Fruit fly (Drosophila melanogaster) whole organism, embryonic: ENCODE measurements around the gene IscU.

ENCODE experiments used
- B-H1 ChIP-seq: fragments of 200-800 bp; sonication (Bioruptor generic); IDR thresholded peaks from 3 replicates; pipeline ENCODE4 v1.3.6; 2022; ENCODE audit warnings: missing biosample characterization, missing genetic modification characterization
- BtbVII ChIP-seq: fragments of 200-800 bp; sonication (Bioruptor generic); optimal IDR thresholded peaks from 3 replicates; lab custom pipeline; 2017; ENCODE audit warnings: missing biosample characterization, mild to moderate bottlenecking, missing genetic modification characterization
- CG1233 ChIP-seq: fragments of 200-800 bp; sonication (Bioruptor generic); optimal IDR thresholded peaks from 4 replicates; lab custom pipeline; 2018; ENCODE audit warnings: missing biosample characterization, mild to moderate bottlenecking, missing genetic modification characterization
- CG12659 ChIP-seq: fragments of 200-800 bp; sonication (Bioruptor generic); optimal IDR thresholded peaks from 3 replicates; lab custom pipeline; 2017; ENCODE audit warnings: mild to moderate bottlenecking, missing biosample characterization, missing genetic modification reagents, missing genetic modification characterization
- CG13123 ChIP-seq: fragments of 200-800 bp; sonication (Bioruptor generic); optimal IDR thresholded peaks from 2 replicates; lab custom pipeline; 2016; ENCODE audit warnings: missing biosample characterization, missing genetic modification characterization
- CG15073 ChIP-seq: fragments of 200-800 bp; sonication (Bioruptor generic); optimal IDR thresholded peaks from 2 replicates; lab custom pipeline; 2016; ENCODE audit warnings: missing biosample characterization, missing genetic modification characterization
- CG17802 ChIP-seq: fragments of 200-800 bp; sonication (Bioruptor generic); optimal IDR thresholded peaks from 2 replicates; lab custom pipeline; 2018; ENCODE audit warnings: missing biosample characterization, mild to moderate bottlenecking, missing genetic modification characterization, moderate library complexity
- CG30403 ChIP-seq: fragments of 200-800 bp; sonication (Bioruptor generic); optimal IDR thresholded peaks from 3 replicates; lab custom pipeline; 2016; ENCODE audit warnings: missing biosample characterization, missing genetic modification characterization
- CG32532 ChIP-seq: fragments of 200-800 bp; sonication (Bioruptor generic); IDR thresholded peaks from 2 replicates; pipeline ENCODE4 v1.3.6; 2022; ENCODE audit warnings: missing biosample characterization, missing genetic modification characterization
- CG5245 ChIP-seq: fragments of 200-800 bp; sonication (Bioruptor generic); optimal IDR thresholded peaks from 3 replicates; lab custom pipeline; 2016; ENCODE audit warnings: missing biosample characterization, missing genetic modification characterization
- CG6654 ChIP-seq: fragments of 200-800 bp; sonication (Bioruptor generic); optimal IDR thresholded peaks from 2 replicates; lab custom pipeline; 2017; ENCODE audit warnings: missing biosample characterization, mild to moderate bottlenecking, missing genetic modification characterization
- CG6854 ChIP-seq: fragments of 200-800 bp; sonication (Bioruptor generic); optimal IDR thresholded peaks from 3 replicates; lab custom pipeline; 2017; ENCODE audit warnings: missing biosample characterization, mild to moderate bottlenecking, missing genetic modification characterization
- CG7372 ChIP-seq: fragments of 200-800 bp; sonication (Bioruptor generic); IDR thresholded peaks from 2 replicates; pipeline ENCODE4 v1.3.6; 2022; ENCODE audit warnings: missing biosample characterization, missing genetic modification characterization
- CG8281 ChIP-seq: fragments of 200-800 bp; sonication (Bioruptor generic); optimal IDR thresholded peaks from 2 replicates; lab custom pipeline; 2018; ENCODE audit warnings: missing biosample characterization, mild to moderate bottlenecking, missing genetic modification characterization, moderate library complexity
- CG9727 ChIP-seq: fragments of 200-800 bp; sonication (Bioruptor generic); optimal IDR thresholded peaks from 3 replicates; lab custom pipeline; 2017; ENCODE audit warnings: missing biosample characterization, mild to moderate bottlenecking, missing genetic modification characterization
- Chrac-16 ChIP-seq: fragments of 200-800 bp; sonication (Bioruptor generic); optimal IDR thresholded peaks from 3 replicates; lab custom pipeline; 2016; ENCODE audit warnings: missing biosample characterization, missing genetic modification characterization
- D ChIP-seq, 2 experiments: fragments of 200-800 bp in 1 of 2; fragments of >200 bp in 1 of 2; sonication (Bioruptor generic) in 1 of 2; optimal IDR thresholded peaks; 2 replicates in 1 of 2; 3 replicates in 1 of 2; lab custom pipeline; 2017; ENCODE audit warnings: mild to moderate bottlenecking in 1 of 2, missing biosample characterization in 1 of 2, missing genetic modification characterization in 1 of 2, missing genetic modification reagents in 1 of 2
- Fer1 ChIP-seq: fragments of 200-800 bp; sonication (Bioruptor generic); optimal IDR thresholded peaks from 2 replicates; lab custom pipeline; 2017; ENCODE audit warnings: missing biosample characterization, mild to moderate bottlenecking, missing genetic modification characterization
- HLH3B ChIP-seq: fragments of 200-800 bp; sonication (Bioruptor generic); IDR thresholded peaks from 2 replicates; pipeline ENCODE4 v1.3.6; 2022; ENCODE audit warnings: missing biosample characterization, missing genetic modification characterization
- Kr ChIP-seq: fragments of 200-800 bp; sonication (Bioruptor generic); optimal IDR thresholded peaks from 2 replicates; lab custom pipeline; 2017; ENCODE audit warnings: missing biosample characterization, mild to moderate bottlenecking, missing genetic modification characterization
- ase ChIP-seq: fragments of 200-800 bp; sonication (Bioruptor generic); IDR thresholded peaks from 3 replicates; pipeline ENCODE4 v1.3.6; 2022; ENCODE audit warnings: missing biosample characterization, missing genetic modification characterization
- bsh ChIP-seq, 2 experiments: fragments of 200-800 bp; sonication (Bioruptor generic); optimal IDR thresholded peaks; 2 replicates each; lab custom pipeline; 2017 to 2018; ENCODE audit warnings: mild to moderate bottlenecking in 2 of 2, missing biosample characterization in 2 of 2, missing genetic modification characterization in 2 of 2, moderate library complexity in 1 of 2
- corto ChIP-seq: fragments of 200-800 bp; sonication (Bioruptor generic); optimal IDR thresholded peaks from 2 replicates; lab custom pipeline; 2016; ENCODE audit warnings: missing biosample characterization, mild to moderate bottlenecking, missing genetic modification characterization, moderate library complexity
- disco-r ChIP-seq: fragments of 200-800 bp; sonication (Bioruptor generic); optimal IDR thresholded peaks from 2 replicates; lab custom pipeline; 2016; ENCODE audit warnings: missing biosample characterization, missing genetic modification characterization
- dpn ChIP-seq, 2 experiments: fragments of 200-800 bp; sonication (Bioruptor generic); optimal IDR thresholded peaks; 3 replicates each; lab custom pipeline; 2016; ENCODE audit warnings: missing biosample characterization in 2 of 2, missing genetic modification characterization in 2 of 2
- ems ChIP-seq: fragments of 200-800 bp; sonication (Bioruptor generic); optimal IDR thresholded peaks from 3 replicates; lab custom pipeline; 2016; ENCODE audit warnings: missing biosample characterization, missing genetic modification characterization
- esg ChIP-seq: fragments of 200-800 bp; sonication (Bioruptor generic); conservative IDR thresholded peaks from 2 replicates; pipeline ENCODE4 v1.3.6; 2022; ENCODE audit warnings: missing biosample characterization, missing genetic modification characterization
- ewg ChIP-seq: fragments of 200-800 bp; sonication (Bioruptor generic); optimal IDR thresholded peaks from 3 replicates; lab custom pipeline; 2017; ENCODE audit warnings: mild to moderate bottlenecking, missing biosample characterization, missing genetic modification reagents, missing genetic modification characterization
- fd64A ChIP-seq: fragments of 200-800 bp; sonication (Bioruptor generic); optimal IDR thresholded peaks from 3 replicates; lab custom pipeline; 2018; ENCODE audit warnings: missing biosample characterization, mild to moderate bottlenecking, missing genetic modification characterization
- fd96Cb ChIP-seq: fragments of 200-800 bp; sonication (Bioruptor generic); optimal IDR thresholded peaks from 2 replicates; lab custom pipeline; 2018; ENCODE audit warnings: missing biosample characterization, mild to moderate bottlenecking, missing genetic modification characterization, moderate library complexity
- fru ChIP-seq: fragments of >200 bp; optimal IDR thresholded peaks from 2 replicates; lab custom pipeline; 2017
- hth ChIP-seq: fragments of >200 bp; optimal IDR thresholded peaks from 2 replicates; lab custom pipeline; 2017; ENCODE audit warnings: inconsistent platforms
- kni ChIP-seq: fragments of 200-800 bp; sonication (Bioruptor generic); optimal IDR thresholded peaks from 3 replicates; lab custom pipeline; 2017; ENCODE audit warnings: mild to moderate bottlenecking, missing biosample characterization, missing genetic modification reagents, missing genetic modification characterization
- lbe ChIP-seq: fragments of 200-800 bp; sonication (Bioruptor generic); optimal IDR thresholded peaks from 2 replicates; lab custom pipeline; 2016; ENCODE audit warnings: missing biosample characterization, mild to moderate bottlenecking, missing genetic modification characterization
- lilli ChIP-seq: fragments of 200-800 bp; sonication (Bioruptor generic); optimal IDR thresholded peaks from 3 replicates; lab custom pipeline; 2016; ENCODE audit warnings: missing biosample characterization, missing genetic modification characterization
- mirr ChIP-seq: fragments of 200-800 bp; sonication (Bioruptor generic); optimal IDR thresholded peaks from 3 replicates; lab custom pipeline; 2018; ENCODE audit warnings: missing biosample characterization, mild to moderate bottlenecking, missing genetic modification characterization
- p53 ChIP-seq: fragments of 200-800 bp; sonication (Bioruptor generic); optimal IDR thresholded peaks from 2 replicates; lab custom pipeline; 2016; ENCODE audit warnings: missing biosample characterization, missing genetic modification characterization
- pho ChIP-seq: fragments of 200-800 bp; sonication (Bioruptor generic); optimal IDR thresholded peaks from 2 replicates; lab custom pipeline; 2016; ENCODE audit warnings: missing biosample characterization, missing genetic modification characterization
- phol ChIP-seq: fragments of 200-800 bp; sonication (Bioruptor generic); optimal IDR thresholded peaks from 3 replicates; lab custom pipeline; 2018; ENCODE audit warnings: missing biosample characterization, mild to moderate bottlenecking, missing genetic modification characterization, moderate library complexity
- repo ChIP-seq: fragments of 200-800 bp; sonication (Bioruptor generic); optimal IDR thresholded peaks from 2 replicates; lab custom pipeline; 2016; ENCODE audit warnings: missing biosample characterization, missing genetic modification characterization
- sc ChIP-seq, 3 experiments: fragments of >200 bp in 2 of 3; fragments of 200-800 bp in 1 of 3; sonication (Bioruptor generic) in 1 of 3; optimal IDR thresholded peaks; 2 replicates in 2 of 3; 3 replicates in 1 of 3; lab custom pipeline; 2017; ENCODE audit warnings: mild to moderate bottlenecking in 1 of 3, missing biosample characterization in 1 of 3, missing genetic modification characterization in 1 of 3, missing genetic modification reagents in 1 of 3
- shn ChIP-seq: fragments of 200-800 bp; sonication (Bioruptor generic); optimal IDR thresholded peaks from 3 replicates; lab custom pipeline; 2016; ENCODE audit warnings: missing biosample characterization, missing genetic modification characterization
- stwl ChIP-seq: fragments of 200-800 bp; sonication (Bioruptor generic); optimal IDR thresholded peaks from 3 replicates; lab custom pipeline; 2018; ENCODE audit warnings: missing biosample characterization, mild to moderate bottlenecking, missing genetic modification characterization, moderate library complexity
- tin ChIP-seq: fragments of 200-800 bp; sonication (Bioruptor generic); optimal IDR thresholded peaks from 3 replicates; lab custom pipeline; 2016; ENCODE audit warnings: missing biosample characterization, missing genetic modification characterization
- twi ChIP-seq: fragments of 200-800 bp; optimal IDR thresholded peaks from 2 replicates; lab custom pipeline; 2019; ENCODE audit warnings: missing biosample characterization, mild to moderate bottlenecking, missing genetic modification characterization, moderate library complexity
- vfl ChIP-seq: fragments of 200-800 bp; sonication (Bioruptor generic); optimal IDR thresholded peaks from 2 replicates; lab custom pipeline; 2016; ENCODE audit warnings: missing biosample characterization, missing genetic modification characterization
- wek ChIP-seq: fragments of 200-800 bp; sonication (Bioruptor generic); optimal IDR thresholded peaks from 3 replicates; lab custom pipeline; 2018; ENCODE audit warnings: missing biosample characterization, mild to moderate bottlenecking, missing genetic modification characterization, moderate library complexity
- zf30C ChIP-seq: fragments of 200-800 bp; sonication (Bioruptor generic); optimal IDR thresholded peaks from 3 replicates; lab custom pipeline; 2018; ENCODE audit warnings: missing biosample characterization, mild to moderate bottlenecking, missing genetic modification characterization

Gene IscU

DNA sequence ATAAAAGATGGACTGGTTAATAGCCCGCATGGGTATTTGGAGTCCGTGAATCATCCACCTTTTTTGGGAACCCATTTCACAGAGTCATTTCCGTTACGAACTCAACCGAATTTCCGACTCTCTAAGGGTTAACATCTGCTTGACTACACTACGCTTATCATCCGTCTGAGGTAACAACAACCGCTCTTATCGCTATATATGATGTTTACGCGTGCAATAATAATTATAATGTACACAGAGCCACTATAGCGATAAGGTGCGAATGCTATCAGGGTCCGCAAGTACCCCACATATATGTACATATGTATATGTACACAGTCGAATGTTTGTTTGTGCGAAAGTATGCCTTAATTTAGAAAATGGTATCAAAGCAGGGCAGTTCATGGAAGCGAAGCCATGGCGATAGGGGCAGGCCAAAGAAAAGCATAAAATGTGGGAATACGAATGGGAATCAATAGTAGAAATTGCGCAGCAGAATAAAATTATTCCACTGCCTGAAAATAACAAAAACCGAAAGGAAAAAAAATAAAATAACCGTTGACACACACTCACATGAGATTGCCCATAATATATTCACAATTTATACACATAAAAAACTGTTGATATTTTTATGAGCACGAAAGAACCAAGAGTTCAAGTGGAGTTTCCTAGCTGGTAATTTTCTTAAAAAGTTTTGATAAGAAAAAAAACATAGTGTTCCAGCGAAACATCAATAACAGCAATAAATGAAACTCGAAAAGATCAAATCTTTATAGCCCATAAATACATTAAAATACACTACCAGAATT, 13.4 kb downstream of the IscU start (continued):
- peak; percentile 73 for TF ChIP-seq pho (GFP tag; lab: Kevin White, UChicago)
- TF ChIP-seq lbe (GFP tag; lab: Kevin White, UChicago): peak; percentile 79
- no peak for TF ChIP-seq CG30403 (GFP tag; lab: Kevin White, UChicago)
- peak; percentile 62 for TF ChIP-seq p53 (GFP tag; lab: Kevin White, UChicago)
- TF ChIP-seq dpn (GFP tag; optimal IDR thresholded peaks at IDR 0.05; lab: Kevin White, UChicago): peak in 1 of 2 experiments; percentile 70
- TF ChIP-seq CG5245: peak; percentile 17
- peak; percentile 90 for TF ChIP-seq BtbVII (GFP tag; lab: Kevin White, UChicago)
- TF ChIP-seq CG9727 (GFP tag; lab: Kevin White, UChicago): peak; percentile 77
- peak; percentile 89 for TF ChIP-seq CG13123 (GFP tag; lab: Kevin White, UChicago)
- TF ChIP-seq CG1233 (GFP tag; lab: Kevin White, UChicago): peak; percentile 88
- peak; percentile 100 for TF ChIP-seq mirr (GFP tag; lab: Kevin White, UChicago)
- peak; percentile 47 for TF ChIP-seq B-H1 (GFP tag; lab: Robert Waterston, UW)
- TF ChIP-seq shn (GFP tag; lab: Kevin White, UChicago): peak; percentile 23
- TF ChIP-seq CG32532 (GFP tag; lab: Robert Waterston, UW): peak; percentile 84
- peak; percentile 73 for TF ChIP-seq vfl
- peak; percentile 80 for TF ChIP-seq twi (tag; lab: Kevin White, UChicago)
- TF ChIP-seq esg: no peak
- peak; percentile 97 for TF ChIP-seq wek (GFP tag; lab: Kevin White, UChicago)
- TF ChIP-seq ewg: peak; percentile 74
- peak; percentile 19 for TF ChIP-seq CG6654 (GFP tag; lab: Kevin White, UChicago)
- TF ChIP-seq tin (GFP tag; lab: Kevin White, UChicago): no peak
- peak; percentile 10 for TF ChIP-seq corto (GFP tag; lab: Kevin White, UChicago)
- TF ChIP-seq sc (optimal IDR thresholded peaks at IDR 0.05; lab: Kevin White, UChicago): no peak
- TF ChIP-seq sc (GFP tag; optimal IDR thresholded peaks at IDR 0.05; lab: Kevin White, UChicago): peak; percentile 84
- peak; percentile 5 for TF ChIP-seq CG15073
- peak; percentile 71 for TF ChIP-seq CG8281
- no peak for TF ChIP-seq D (optimal IDR thresholded peaks at IDR 0.05; lab: Kevin White, UChicago)
- TF ChIP-seq D (GFP tag; optimal IDR thresholded peaks at IDR 0.05; lab: Kevin White, UChicago): peak; percentile 61
- peak; percentile 97 for TF ChIP-seq fd64A (GFP tag; lab: Kevin White, UChicago)
- TF ChIP-seq ems (GFP tag; lab: Kevin White, UChicago): peak; percentile 77
- TF ChIP-seq CG6854 (GFP tag; lab: Kevin White, UChicago): peak; percentile 82
- TF ChIP-seq stwl: peak; percentile 3
- peak; percentile 45 for TF ChIP-seq lilli
- peak; percentile 95 for TF ChIP-seq Fer1
- peak; percentile 61; the same call in 2 of the 3 replicates for TF ChIP-seq ase (GFP tag; lab: Robert Waterston, UW)
- peak; percentile 83 for TF ChIP-seq CG12659 (GFP tag; lab: Kevin White, UChicago)
- TF ChIP-seq Chrac-16 (GFP tag; lab: Kevin White, UChicago): no peak
- TF ChIP-seq fd96Cb (tag; lab: Kevin White, UChicago): peak; percentile 34
- peak in 1 of 2 experiments; percentile 88 for TF ChIP-seq bsh (GFP tag; optimal IDR thresholded peaks at IDR 0.05; lab: Kevin White, UChicago)
- TF ChIP-seq Kr (GFP tag; lab: Kevin White, UChicago): peak; percentile 95
- no peak for TF ChIP-seq hth (lab: Kevin White, UChicago)
- peak; percentile 29 for TF ChIP-seq phol
- TF ChIP-seq repo (GFP tag; lab: Kevin White, UChicago): peak; percentile 65
- TF ChIP-seq kni (GFP tag; lab: Kevin White, UChicago): peak; percentile 99
- peak; percentile 74; the same call in 1 of the 2 replicates for TF ChIP-seq HLH3B (GFP tag; lab: Robert Waterston, UW)
- peak; percentile 46 for TF ChIP-seq zf30C (GFP tag; lab: Kevin White, UChicago)
- peak; percentile 80 for TF ChIP-seq disco-r
- TF ChIP-seq CG17802: peak; percentile 25
- TF ChIP-seq CG7372 (GFP tag; lab: Robert Waterston, UW): peak; percentile 52
- no peak for TF ChIP-seq fru (lab: Kevin White, UChicago)
